Worm (Caenorhabditis elegans) whole organism, L4 larva: ENCODE data around the gene ZK669.3.

Source experiments
- ceh-82 ChIP-seq: sonication (generic microtip); optimal IDR thresholded peaks from 2 replicates; lab custom pipeline; 2017; ENCODE audit warnings: missing biosample characterization, missing genetic modification characterization
- lin-38 ChIP-seq: fragments of 200-800 bp; sonication (Bioruptor generic); IDR thresholded peaks from 2 replicates; pipeline ENCODE4 v1.3.6; 2022; ENCODE audit warnings: missing genetic modification reagents, missing genetic modification characterization, missing compliant biosample characterization
- pqm-1 ChIP-seq: sonication (generic microtip); optimal IDR thresholded peaks from 2 replicates; lab custom pipeline; 2017; ENCODE audit warnings: missing biosample characterization, missing genetic modification characterization
- snpc-4 ChIP-seq: fragments of 150-350 bp; optimal IDR thresholded peaks from 2 replicates; lab custom pipeline; 2014; ENCODE audit warnings: missing biosample characterization, missing genetic modification characterization

- no peak for TF ChIP-seq pqm-1
- TF ChIP-seq snpc-4 = no peak
- no peak for TF ChIP-seq lin-38 (GFP tag; lab: Robert Waterston, UW)
- no peak for TF ChIP-seq ceh-82
Observed at ce11 chrII:7976308-7976707, 35.4 kb downstream of the ZK669.3 start, which contains the start of gene DH11.5.
